Worm (Caenorhabditis elegans) whole organism, late embryonic: ENCODE measurements around the gene slc-25A26.

Experiments
- C38D4.7 ChIP-seq: fragments of 200-800 bp; sonication (Bioruptor generic); optimal IDR thresholded peaks from 2 replicates; lab custom pipeline; 2018; ENCODE audit warnings: mild to moderate bottlenecking, missing genetic modification characterization, moderate library complexity, missing compliant biosample characterization
- F13H6.1 ChIP-seq: sonication (generic microtip); optimal IDR thresholded peaks from 2 replicates; lab custom pipeline; 2016; ENCODE audit warnings: missing genetic modification characterization, missing compliant biosample characterization
- K09A11.1 ChIP-seq: sonication (generic microtip); optimal IDR thresholded peaks from 2 replicates; lab custom pipeline; 2017; ENCODE audit warnings: antibody characterized with exemption, mild to moderate bottlenecking, missing genetic modification characterization, missing compliant biosample characterization; ENCODE audit not compliant: insufficient read depth
- T23F11.4 ChIP-seq: fragments of 200-800 bp; sonication (Bioruptor generic); optimal IDR thresholded peaks from 2 replicates; lab custom pipeline; 2018; ENCODE audit warnings: mild to moderate bottlenecking, missing genetic modification characterization, missing compliant biosample characterization
- Y22D7AL.16 ChIP-seq: sonication (generic microtip); optimal IDR thresholded peaks from 2 replicates; lab custom pipeline; 2016; ENCODE audit warnings: missing genetic modification characterization, missing compliant biosample characterization
- ahr-1 ChIP-seq: sonication (generic microtip); optimal IDR thresholded peaks from 2 replicates; lab custom pipeline; 2016; ENCODE audit warnings: missing genetic modification characterization, missing compliant biosample characterization
- ama-1 ChIP-seq: fragments of 150-350 bp; optimal IDR thresholded peaks from 2 replicates; lab custom pipeline; 2014
- ceh-14 ChIP-seq: sonication (generic microtip); optimal IDR thresholded peaks from 2 replicates; lab custom pipeline; 2016; ENCODE audit warnings: missing genotype, missing genetic modification characterization, missing compliant biosample characterization
- ceh-22 ChIP-seq: sonication (generic microtip); optimal IDR thresholded peaks from 2 replicates; lab custom pipeline; 2017; ENCODE audit warnings: missing biosample characterization, missing genetic modification characterization
- ceh-24 ChIP-seq: sonication (generic microtip); optimal IDR thresholded peaks from 2 replicates; lab custom pipeline; 2016; ENCODE audit warnings: mild to moderate bottlenecking, missing genetic modification characterization, missing compliant biosample characterization
- ceh-30 ChIP-seq: fragments of 150-350 bp; optimal IDR thresholded peaks from 2 replicates; lab custom pipeline; 2014; ENCODE audit warnings: missing biosample characterization, missing genetic modification characterization
- ceh-34 ChIP-seq: sonication (generic microtip); optimal IDR thresholded peaks from 2 replicates; lab custom pipeline; 2016; ENCODE audit warnings: mild to moderate bottlenecking, missing genetic modification characterization, missing compliant biosample characterization
- ceh-45 ChIP-seq: fragments of 200-800 bp; sonication (Bioruptor generic); IDR thresholded peaks from 2 replicates; pipeline ENCODE4 v1.3.6; 2022; ENCODE audit warnings: missing genetic modification reagents, missing genetic modification characterization, missing compliant biosample characterization
- ceh-9 ChIP-seq: sonication (generic microtip); optimal IDR thresholded peaks from 2 replicates; lab custom pipeline; 2016; ENCODE audit warnings: mild to moderate bottlenecking, missing genetic modification characterization, inconsistent platforms, missing compliant biosample characterization
- che-1 ChIP-seq: sonication (generic microtip); optimal IDR thresholded peaks from 2 replicates; lab custom pipeline; 2016; ENCODE audit warnings: mild to moderate bottlenecking, missing genetic modification characterization, missing compliant biosample characterization
- elt-2 ChIP-seq: sonication (generic microtip); optimal IDR thresholded peaks from 2 replicates; lab custom pipeline; 2016; ENCODE audit warnings: missing genetic modification reagents, missing genetic modification characterization, missing compliant biosample characterization
- elt-4 ChIP-seq: sonication (generic microtip); optimal IDR thresholded peaks from 2 replicates; lab custom pipeline; 2016; ENCODE audit warnings: missing genetic modification characterization, missing compliant biosample characterization
- ets-4 ChIP-seq: sonication (generic microtip); optimal IDR thresholded peaks from 2 replicates; lab custom pipeline; 2016; ENCODE audit warnings: missing genetic modification characterization, missing compliant biosample characterization
- eyg-1 ChIP-seq: sonication (generic microtip); optimal IDR thresholded peaks from 2 replicates; lab custom pipeline; 2016; ENCODE audit warnings: missing genotype, missing genetic modification characterization, missing compliant biosample characterization
- fkh-10 ChIP-seq: fragments of 150-350 bp; optimal IDR thresholded peaks from 2 replicates; lab custom pipeline; 2014; ENCODE audit warnings: missing biosample characterization, missing genetic modification reagents, missing genetic modification characterization
- gmeb-2 ChIP-seq: sonication (generic microtip); optimal IDR thresholded peaks from 2 replicates; lab custom pipeline; 2016; ENCODE audit warnings: missing genetic modification characterization, inconsistent platforms, missing compliant biosample characterization
- hlh-13 ChIP-seq: fragments of 200-800 bp; sonication (Bioruptor generic); optimal IDR thresholded peaks from 2 replicates; lab custom pipeline; 2018; ENCODE audit warnings: mild to moderate bottlenecking, missing genetic modification characterization, missing compliant biosample characterization
- hlh-8 ChIP-seq: sonication (generic microtip); optimal IDR thresholded peaks from 2 replicates; lab custom pipeline; 2016; ENCODE audit warnings: missing genotype, missing genetic modification characterization, missing compliant biosample characterization
- lin-11 ChIP-seq: fragments of 200-800 bp; sonication (Bioruptor generic); optimal IDR thresholded peaks from 2 replicates; lab custom pipeline; 2018; ENCODE audit warnings: mild to moderate bottlenecking, missing genetic modification characterization, missing compliant biosample characterization
- madf-2 ChIP-seq: sonication (generic microtip); optimal IDR thresholded peaks from 2 replicates; lab custom pipeline; 2017; ENCODE audit warnings: missing genetic modification characterization, missing compliant biosample characterization
- mec-3 ChIP-seq: sonication (generic microtip); optimal IDR thresholded peaks from 2 replicates; lab custom pipeline; 2016; ENCODE audit warnings: borderline replicate concordance, missing genetic modification characterization, missing compliant biosample characterization
- nfya-1 ChIP-seq: sonication (generic microtip); optimal IDR thresholded peaks from 2 replicates; lab custom pipeline; 2017; ENCODE audit warnings: missing genetic modification characterization, mild to moderate bottlenecking, missing compliant biosample characterization, antibody characterized with exemption, moderate library complexity
- nhr-11 ChIP-seq: fragments of 150-350 bp; optimal IDR thresholded peaks from 2 replicates; lab custom pipeline; 2014; ENCODE audit warnings: missing biosample characterization, missing genetic modification characterization
- nhr-232 ChIP-seq: sonication (generic microtip); optimal IDR thresholded peaks from 2 replicates; lab custom pipeline; 2016; ENCODE audit warnings: missing genetic modification characterization, missing compliant biosample characterization
- pax-1 ChIP-seq: fragments of 150-350 bp; optimal IDR thresholded peaks from 2 replicates; lab custom pipeline; 2014; ENCODE audit warnings: missing biosample characterization, missing genetic modification characterization
- pha-2 ChIP-seq: sonication (generic microtip); optimal IDR thresholded peaks from 2 replicates; lab custom pipeline; 2017; ENCODE audit warnings: mild to moderate bottlenecking, missing genetic modification characterization, missing compliant biosample characterization
- pha-4 ChIP-seq: fragments of 150-350 bp; optimal IDR thresholded peaks from 2 replicates; lab custom pipeline; 2018; ENCODE audit warnings: missing biosample characterization, missing genetic modification reagents, missing genetic modification characterization
- ref-2 ChIP-seq: sonication (generic microtip); optimal IDR thresholded peaks from 2 replicates; lab custom pipeline; 2016; ENCODE audit warnings: missing genetic modification characterization, missing compliant biosample characterization
- sdc-2 ChIP-seq: sonication (generic microtip); optimal IDR thresholded peaks from 2 replicates; lab custom pipeline; 2016; ENCODE audit warnings: missing genotype, missing genetic modification characterization, missing compliant biosample characterization
- sox-2 ChIP-seq: fragments of 200-800 bp; sonication (Bioruptor generic); IDR thresholded peaks from 2 replicates; pipeline ENCODE4 v1.3.6; 2022; ENCODE audit warnings: missing genetic modification reagents, missing genetic modification characterization, missing compliant biosample characterization
- tbx-2 ChIP-seq: sonication (generic microtip); optimal IDR thresholded peaks from 2 replicates; lab custom pipeline; 2016; ENCODE audit warnings: missing genetic modification characterization, missing compliant biosample characterization
- tbx-7 ChIP-seq: sonication (generic microtip); optimal IDR thresholded peaks from 2 replicates; lab custom pipeline; 2016; ENCODE audit warnings: missing genotype, missing genetic modification characterization, missing compliant biosample characterization
- unc-3 ChIP-seq, 2 experiments: fragments of 200-800 bp in 1 of 2; sonication (Bioruptor generic) in 1 of 2; sonication (generic microtip) in 1 of 2; conservative IDR thresholded peaks in 1 of 2; optimal IDR thresholded peaks in 1 of 2; 2 replicates each; pipeline versions ENCODE4 v1.3.6 to Lab custom; 2016 to 2022; ENCODE audit warnings: missing compliant biosample characterization in 2 of 2, missing genetic modification characterization in 2 of 2, missing genetic modification reagents in 1 of 2
- unc-42 ChIP-seq: sonication (generic microtip); optimal IDR thresholded peaks from 2 replicates; lab custom pipeline; 2016; ENCODE audit warnings: missing genotype, missing genetic modification characterization, missing compliant biosample characterization
- unc-55 ChIP-seq: sonication (generic microtip); optimal IDR thresholded peaks from 2 replicates; lab custom pipeline; 2017; ENCODE audit warnings: missing biosample characterization, missing genetic modification reagents, missing genetic modification characterization
- unc-86 ChIP-seq: sonication (generic microtip); optimal IDR thresholded peaks from 2 replicates; lab custom pipeline; 2016; ENCODE audit warnings: missing genetic modification characterization, missing compliant biosample characterization
- zip-5 ChIP-seq: sonication (generic microtip); optimal IDR thresholded peaks from 2 replicates; lab custom pipeline; 2016; ENCODE audit warnings: missing genetic modification characterization, missing compliant biosample characterization

slc-25A26 gene

ce11 chrIV:8929942-8930492, at the start of gene slc-25A26, which contains the start of gene D1046.18:
TSS of gene slc-25A26 (plus strand) at chrIV:8930442.
TSS of gene D1046.18 (plus strand) at chrIV:8930242.
- TF ChIP-seq ahr-1 (tag; lab: Kevin White, UChicago) (no peak), elt-2 (tag; lab: Kevin White, UChicago) (no peak), ceh-14 (tag; lab: Kevin White, UChicago) (no peak), pha-2 (no peak), zip-5 (tag; lab: Kevin White, UChicago) (no peak), ref-2 (tag; lab: Kevin White, UChicago) (no peak), nfya-1 (tag; lab: Kevin White, UChicago) (no peak), unc-55 (GFP tag; lab: Kevin White, UChicago) (no peak), ceh-45 (no peak)

- TF ChIP-seq ama-1 (lab: Kevin White, UChicago) (no peak), ceh-24 (tag; lab: Kevin White, UChicago) (no peak), mec-3 (tag; lab: Kevin White, UChicago) (no peak)
- TF ChIP-seq, all 69 proteins: peak for 0
Measured at ce11 chrIV:8881181-8881580, 49.1 kb upstream of the slc-25A26 start, which contains the start of gene C09G9.8. TSS of gene C09G9.8 (plus strand) at chrIV:8881481.

ce11 chrIV:8886228-8886627, 44.0 kb upstream of the slc-25A26 start, which contains the start of gene C09G9.5:
TSS of gene C09G9.5 (plus strand) at chrIV:8886528.
- TF ChIP-seq ceh-14 (tag; lab: Kevin White, UChicago) (no peak), ceh-34 (tag; lab: Kevin White, UChicago) (no peak), tbx-7 (tag; lab: Kevin White, UChicago) (no peak), pha-4 (tag; lab: Kevin White, UChicago) (no peak), nhr-11 (no peak), Y22D7AL.16 (tag; lab: Kevin White, UChicago) (no peak), unc-86 (tag; lab: Kevin White, UChicago) (no peak), C38D4.7 (GFP tag; lab: Kevin White, UChicago) (no peak), F13H6.1 (tag; lab: Kevin White, UChicago) (no peak)

- TF ChIP-seq madf-2 (tag; lab: Kevin White, UChicago), result no peak
- no peak for TF ChIP-seq gmeb-2 (tag; lab: Kevin White, UChicago)
- no peak for TF ChIP-seq elt-4 (tag; lab: Kevin White, UChicago)
- no peak for TF ChIP-seq nhr-232 (tag; lab: Kevin White, UChicago)
- TF ChIP-seq, all 69 proteins: peak for 0
Measured at ce11 chrIV:8888525-8889026, 41.7 kb upstream of the slc-25A26 start, which contains the start of gene oma-1. TSS of gene oma-1 (plus strand) at chrIV:8888976.

ce11 chrIV:8891131-8891530, 39.1 kb upstream of the slc-25A26 start, which contains the start of gene spr-2:
TSS of gene spr-2 (plus strand) at chrIV:8891462.
- TF ChIP-seq C38D4.7 (GFP tag; lab: Kevin White, UChicago) (no peak), tbx-2 (no peak), pax-1 (tag; lab: Kevin White, UChicago) (no peak), hlh-8 (no peak), ceh-9 (tag; lab: Kevin White, UChicago) (no peak), che-1 (tag; lab: Kevin White, UChicago) (no peak), ceh-22 (tag; lab: Kevin White, UChicago) (no peak), ceh-30 (tag; lab: Kevin White, UChicago) (peak; percentile 13), ahr-1 (tag; lab: Kevin White, UChicago) (no peak), ceh-14 (tag; lab: Kevin White, UChicago) (peak; percentile 17), hlh-13 (GFP tag; lab: Kevin White, UChicago) (no peak), sox-2 (GFP tag; lab: Robert Waterston, UW) (no peak), ref-2 (tag; lab: Kevin White, UChicago) (no peak), unc-42 (tag; lab: Kevin White, UChicago) (peak; percentile 85), unc-3 (GFP tag; conservative IDR thresholded peaks at IDR 0.05; lab: Robert Waterston, UW) (no peak), unc-3 (tag; optimal IDR thresholded peaks at IDR 0.05; lab: Kevin White, UChicago) (no peak), sdc-2 (tag; lab: Kevin White, UChicago) (no peak), nfya-1 (tag; lab: Kevin White, UChicago) (no peak), zip-5 (tag; lab: Kevin White, UChicago) (no peak), ceh-45 (no peak), eyg-1 (tag; lab: Kevin White, UChicago) (no peak), fkh-10 (GFP tag; lab: Kevin White, UChicago) (peak; percentile 8), K09A11.1 (tag; lab: Kevin White, UChicago) (no peak), unc-86 (tag; lab: Kevin White, UChicago) (peak; percentile 36), ets-4 (tag; lab: Kevin White, UChicago) (no peak), pha-2 (no peak), lin-11 (no peak), T23F11.4 (GFP tag; lab: Kevin White, UChicago) (no peak)
